Fruit fly (Drosophila melanogaster): ENCODE results near the gene CG15465.

Gene CG15465

DNA sequence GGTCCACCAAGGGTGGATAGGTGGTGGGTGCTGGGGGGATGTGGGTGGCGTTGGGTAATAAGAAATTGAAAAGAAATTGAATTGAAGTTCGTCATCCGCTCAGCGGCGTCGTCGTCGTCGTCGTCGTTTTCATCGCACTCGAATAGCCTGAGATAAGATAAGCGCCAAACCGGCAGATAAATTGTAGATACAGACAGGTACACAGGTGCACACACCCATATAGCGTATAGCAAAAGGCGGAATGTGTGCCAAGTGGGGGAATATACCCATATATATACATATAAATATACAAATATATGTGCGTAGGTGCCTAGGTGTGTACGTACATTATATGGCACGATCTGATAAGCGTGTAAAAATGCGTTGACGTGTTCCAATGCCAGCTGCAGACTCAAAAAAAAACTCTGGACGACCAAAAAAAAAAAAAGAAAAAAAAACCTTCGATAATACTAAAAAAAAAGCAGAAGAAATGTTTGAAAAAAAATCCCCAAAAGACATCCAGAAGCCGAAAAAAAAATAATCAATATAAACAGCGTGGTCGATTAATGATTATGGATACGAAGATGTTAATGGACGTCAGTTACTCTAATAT, 6.3 kb downstream of the CG15465 start (continued):
- TF ChIP-seq CG17361 (GFP tag; IDR thresholded peaks at IDR 0.05) (no peak), jing (GFP tag; optimal IDR thresholded peaks at IDR 0.05) (no peak), cg (GFP tag; optimal IDR thresholded peaks at IDR 0.05) (peak; percentile 25), crol (GFP tag; IDR thresholded peaks at IDR 0.05) (peak; percentile 39; the same call in 1 of the 2 replicates), CG31365 (tag; optimal IDR thresholded peaks at IDR 0.05) (no peak), CG1602 (GFP tag; optimal IDR thresholded peaks at IDR 0.05) (no peak), CG17612 (GFP tag; IDR thresholded peaks at IDR 0.05) (no peak), ems (GFP tag; optimal IDR thresholded peaks at IDR 0.05) (no peak), CG10274 (GFP tag; optimal IDR thresholded peaks at IDR 0.05) (no peak), CG3847 (GFP tag; IDR thresholded peaks at IDR 0.05) (no peak), gro (GFP tag; optimal IDR thresholded peaks at IDR 0.05) (no peak), NfI (GFP tag; optimal IDR thresholded peaks at IDR 0.05) (no peak), Hr78 (GFP tag; optimal IDR thresholded peaks at IDR 0.05) (no peak), Gsc (GFP tag; IDR thresholded peaks at IDR 0.05) (no peak), ftz-f1 (GFP tag; optimal IDR thresholded peaks at IDR 0.05) (no peak), nau (GFP tag; optimal IDR thresholded peaks at IDR 0.05) (no peak), p53 (GFP tag; optimal IDR thresholded peaks at IDR 0.05) (no peak), Oaz (GFP tag; IDR thresholded peaks at IDR 0.05) (no peak), CG7928 (GFP tag; optimal IDR thresholded peaks at IDR 0.05) (no peak)

- TF ChIP-seq hth (optimal IDR thresholded peaks at IDR 0.05) (no peak), hkb (optimal IDR thresholded peaks at IDR 0.05) (no peak), hkb (GFP tag; IDR thresholded peaks at IDR 0.05) (peak; percentile 84), fru (optimal IDR thresholded peaks at IDR 0.05) (no peak), H15 (GFP tag; IDR thresholded peaks at IDR 0.05) (peak; percentile 49; the same call in 1 of the 3 replicates), psq (GFP tag; optimal IDR thresholded peaks at IDR 0.05) (peak; percentile 49), CG4730 (GFP tag; IDR thresholded peaks at IDR 0.05) (peak; percentile 55), Hsf (GFP tag; optimal IDR thresholded peaks at IDR 0.05) (peak; percentile 56), luna (GFP tag; optimal IDR thresholded peaks at IDR 0.05) (no peak), seq (GFP tag; IDR thresholded peaks at IDR 0.05) (peak; percentile 67; the same call in 1 of the 2 replicates), CG16815 (GFP tag; optimal IDR thresholded peaks at IDR 0.05) (peak; percentile 43), YL-1 (GFP tag; optimal IDR thresholded peaks at IDR 0.05) (no peak), CG2120 (GFP tag; optimal IDR thresholded peaks at IDR 0.05) (peak; percentile 78), Ada2b (GFP tag; IDR thresholded peaks at IDR 0.05) (peak; percentile 68), Ets97D (GFP tag; optimal IDR thresholded peaks at IDR 0.05) (no peak), CG18764 (GFP tag; optimal IDR thresholded peaks at IDR 0.05) (peak; percentile 36), CG2712 (tag; optimal IDR thresholded peaks at IDR 0.05) (peak; percentile 65), CG9797 (GFP tag; optimal IDR thresholded peaks at IDR 0.05) (no peak), CG7271 (tag; optimal IDR thresholded peaks at IDR 0.05) (no peak), dati (GFP tag; IDR thresholded peaks at IDR 0.05) (peak; percentile 50; the same call in 1 of the 2 replicates), Mes4 (GFP tag; optimal IDR thresholded peaks at IDR 0.05) (peak; percentile 49), NK7.1 (GFP tag; optimal IDR thresholded peaks at IDR 0.05) (no peak), cad (GFP tag; optimal IDR thresholded peaks at IDR 0.05) (no peak), ab (GFP tag; optimal IDR thresholded peaks at IDR 0.05) (no peak), hb (GFP tag; IDR thresholded peaks at IDR 0.05; ENCODE audit: partially characterized antibody) (no peak), GATAe (GFP tag; conservative IDR thresholded peaks at IDR 0.05) (no peak), Scr (GFP tag; IDR thresholded peaks at IDR 0.05; ENCODE audit: partially characterized antibody) (no peak), CG31388 (GFP tag; optimal IDR thresholded peaks at IDR 0.05) (peak; percentile 30), lov (optimal IDR thresholded peaks at IDR 0.05) (no peak), lov (GFP tag; IDR thresholded peaks at IDR 0.05) (0 out of 3 replicates have a peak, but pooled peaks have one; percentile 52), CG15601 (tag; optimal IDR thresholded peaks at IDR 0.05) (peak; percentile 67), row (GFP tag; IDR thresholded peaks at IDR 0.05) (peak; percentile 85), ems (GFP tag; optimal IDR thresholded peaks at IDR 0.05) (peak; percentile 30), CG3726 (GFP tag; IDR thresholded peaks at IDR 0.05) (no peak), Dad (GFP tag; optimal IDR thresholded peaks at IDR 0.05) (peak; percentile 3)
Measured at dm6 chrX:5093924-5094323, 8.4 kb downstream of the CG15465 start.
